Worm (Caenorhabditis elegans) whole organism, dauer: ENCODE data around the gene inx-5.

ENCODE experiments used
- unc-62 ChIP-seq: sonication (generic microtip); optimal IDR thresholded peaks from 2 replicates; lab custom pipeline; 2017; ENCODE audit warnings: missing biosample characterization, missing genetic modification reagents, missing genetic modification characterization

Gene inx-5

ce11 chrX:8252293-8252692, 49.9 kb downstream of the inx-5 start, which contains the start of gene M60.6:
M60.6 (minus strand) TSS chrX:8252458.
- no peak for TF ChIP-seq unc-62 (GFP tag; lab: Kevin White, UChicago)
